Worm (Caenorhabditis elegans) whole organism, young adult: ENCODE measurements around the gene C44B9.2.

ENCODE experiments used
- B0035.1 ChIP-seq: sonication (generic microtip); optimal IDR thresholded peaks from 2 replicates; lab custom pipeline; 2016; ENCODE audit warnings: missing genetic modification characterization, mild to moderate bottlenecking, missing compliant biosample characterization, missing genotype, missing genetic modification reagents
- B0336.3 ChIP-seq: fragments of 200-800 bp; sonication (Bioruptor generic); IDR thresholded peaks from 2 replicates; pipeline ENCODE4 v1.3.6; 2022; ENCODE audit warnings: missing genetic modification characterization, missing compliant biosample characterization
- C06A6.2 ChIP-seq: fragments of 200-800 bp; sonication (Bioruptor generic); conservative IDR thresholded peaks from 2 replicates; pipeline ENCODE4 v1.3.6; 2022; ENCODE audit warnings: missing genetic modification characterization, missing compliant biosample characterization
- F23B12.7 ChIP-seq: sonication (generic microtip); optimal IDR thresholded peaks from 2 replicates; lab custom pipeline; 2017; ENCODE audit warnings: missing genetic modification characterization, mild to moderate bottlenecking, missing compliant biosample characterization, antibody characterized with exemption, moderate library complexity; ENCODE audit not compliant: insufficient read depth
- F33H1.4 ChIP-seq: fragments of 200-800 bp; sonication (Bioruptor generic); IDR thresholded peaks from 2 replicates; pipeline ENCODE4 v1.3.6; 2022; ENCODE audit warnings: missing genetic modification reagents, missing genetic modification characterization, missing compliant biosample characterization
- F39B2.1 ChIP-seq: fragments of 200-800 bp; sonication (Bioruptor generic); IDR thresholded peaks from 2 replicates; pipeline ENCODE4 v1.3.6; 2022; ENCODE audit warnings: missing genetic modification reagents, missing genetic modification characterization, missing compliant biosample characterization
- aptf-3 ChIP-seq: fragments of 200-800 bp; sonication (Bioruptor generic); IDR thresholded peaks from 2 replicates; pipeline ENCODE4 v1.3.6; 2022; ENCODE audit warnings: missing genetic modification characterization, missing compliant biosample characterization
- athp-1 ChIP-seq: sonication (generic microtip); optimal IDR thresholded peaks from 2 replicates; lab custom pipeline; 2017; ENCODE audit warnings: mild to moderate bottlenecking, missing genetic modification characterization, missing compliant biosample characterization
- attf-5 ChIP-seq: fragments of 200-800 bp; sonication (Bioruptor generic); optimal IDR thresholded peaks from 2 replicates; lab custom pipeline; 2018; ENCODE audit warnings: mild to moderate bottlenecking, missing genetic modification characterization, missing compliant biosample characterization
- ccch-3 ChIP-seq: fragments of 200-800 bp; sonication (Bioruptor generic); optimal IDR thresholded peaks from 2 replicates; lab custom pipeline; 2018; ENCODE audit warnings: mild to moderate bottlenecking, missing genetic modification characterization, missing compliant biosample characterization
- ceh-40 ChIP-seq: fragments of 200-800 bp; sonication (Bioruptor generic); IDR thresholded peaks from 2 replicates; pipeline ENCODE4 v1.3.6; 2022; ENCODE audit warnings: missing genetic modification characterization, missing compliant biosample characterization
- ceh-79 ChIP-seq: sonication (generic microtip); optimal IDR thresholded peaks from 2 replicates; lab custom pipeline; 2017; ENCODE audit warnings: mild to moderate bottlenecking, missing genetic modification characterization, missing compliant biosample characterization
- ceh-91 ChIP-seq: fragments of 200-800 bp; sonication (Bioruptor generic); IDR thresholded peaks from 2 replicates; pipeline ENCODE4 v1.3.6; 2022; ENCODE audit warnings: missing genetic modification reagents, missing genetic modification characterization, missing compliant biosample characterization
- dpff-1 ChIP-seq: sonication (generic microtip); optimal IDR thresholded peaks from 2 replicates; lab custom pipeline; 2017; ENCODE audit warnings: mild to moderate bottlenecking, missing genetic modification characterization, missing compliant biosample characterization
- efl-1 ChIP-seq: fragments of 150-350 bp; optimal IDR thresholded peaks from 2 replicates; lab custom pipeline; 2014; ENCODE audit warnings: missing biosample characterization, missing genetic modification reagents, missing genetic modification characterization
- egl-18 ChIP-seq: fragments of 200-800 bp; sonication (Bioruptor generic); IDR thresholded peaks from 2 replicates; pipeline ENCODE4 v1.3.6; 2022; ENCODE audit warnings: missing genetic modification reagents, missing genetic modification characterization, missing compliant biosample characterization
- ekl-4 ChIP-seq: fragments of 200-800 bp; sonication (Bioruptor generic); IDR thresholded peaks from 2 replicates; pipeline ENCODE4 v1.3.6; 2022; ENCODE audit warnings: missing genetic modification reagents, missing genetic modification characterization, missing compliant biosample characterization
- gei-17 ChIP-seq: fragments of 200-800 bp; sonication (Bioruptor generic); optimal IDR thresholded peaks from 2 replicates; lab custom pipeline; 2018; ENCODE audit warnings: mild to moderate bottlenecking, missing genetic modification characterization, missing compliant biosample characterization
- hlh-12 ChIP-seq: sonication (generic microtip); optimal IDR thresholded peaks from 2 replicates; lab custom pipeline; 2016; ENCODE audit warnings: missing genetic modification characterization, missing compliant biosample characterization
- hmg-1.2 ChIP-seq: fragments of 200-800 bp; sonication (Bioruptor generic); IDR thresholded peaks from 2 replicates; pipeline ENCODE4 v1.3.6; 2022; ENCODE audit warnings: missing genetic modification reagents, missing genetic modification characterization, missing compliant biosample characterization
- hrde-1 ChIP-seq: sonication (generic microtip); optimal IDR thresholded peaks from 2 replicates; lab custom pipeline; 2016; ENCODE audit warnings: missing genetic modification characterization, mild to moderate bottlenecking, missing compliant biosample characterization, moderate library complexity, missing genotype, missing genetic modification reagents, borderline replicate concordance
- let-526 ChIP-seq: fragments of 200-800 bp; sonication (Bioruptor generic); IDR thresholded peaks from 2 replicates; pipeline ENCODE4 v1.3.6; 2022; ENCODE audit warnings: missing genetic modification reagents, missing genetic modification characterization, missing compliant biosample characterization
- lin-54 ChIP-seq: fragments of 200-800 bp; sonication (Bioruptor generic); optimal IDR thresholded peaks from 2 replicates; lab custom pipeline; 2018; ENCODE audit warnings: mild to moderate bottlenecking, missing genetic modification characterization, missing compliant biosample characterization
- lir-1 ChIP-seq: fragments of 200-800 bp; sonication (Bioruptor generic); conservative IDR thresholded peaks from 2 replicates; pipeline ENCODE4 v1.3.6; 2022; ENCODE audit warnings: missing genetic modification reagents, missing genetic modification characterization, missing compliant biosample characterization
- lsl-1 ChIP-seq: fragments of 200-800 bp; sonication (Bioruptor generic); optimal IDR thresholded peaks from 2 replicates; lab custom pipeline; 2018; ENCODE audit warnings: mild to moderate bottlenecking, missing genetic modification characterization, moderate library complexity, missing compliant biosample characterization
- madf-3 ChIP-seq: fragments of 200-800 bp; sonication (Bioruptor generic); IDR thresholded peaks from 2 replicates; pipeline ENCODE4 v1.3.6; 2022; ENCODE audit warnings: missing genetic modification reagents, missing genetic modification characterization, missing compliant biosample characterization
- madf-6 ChIP-seq: fragments of 200-800 bp; sonication (Bioruptor generic); IDR thresholded peaks from 2 replicates; pipeline ENCODE4 v1.3.6; 2022; ENCODE audit warnings: missing genetic modification reagents, missing genetic modification characterization, missing compliant biosample characterization
- madf-8 ChIP-seq: fragments of 200-800 bp; sonication (Bioruptor generic); conservative IDR thresholded peaks from 2 replicates; pipeline ENCODE4 v1.3.6; 2022; ENCODE audit warnings: missing genetic modification reagents, missing genetic modification characterization, missing compliant biosample characterization
- mcd-1 ChIP-seq: fragments of 200-800 bp; sonication (Bioruptor generic); IDR thresholded peaks from 2 replicates; pipeline ENCODE4 v1.3.6; 2022; ENCODE audit warnings: missing genetic modification reagents, missing genetic modification characterization, missing compliant biosample characterization
- mxl-1 ChIP-seq: sonication (generic microtip); optimal IDR thresholded peaks from 2 replicates; lab custom pipeline; 2016; ENCODE audit warnings: missing genetic modification characterization, missing compliant biosample characterization
- nhr-120 ChIP-seq: fragments of 200-800 bp; sonication (Bioruptor generic); IDR thresholded peaks from 2 replicates; pipeline ENCODE4 v1.3.6; 2022; ENCODE audit warnings: missing genetic modification characterization, missing compliant biosample characterization
- nhr-90 ChIP-seq: sonication (generic microtip); optimal IDR thresholded peaks from 2 replicates; lab custom pipeline; 2016; ENCODE audit warnings: missing genotype, mild to moderate bottlenecking, missing genetic modification characterization, missing compliant biosample characterization
- rpc-1 ChIP-seq, 2 experiments: fragments of 150-350 bp in 1 of 2; sonication (generic microtip) in 1 of 2; optimal IDR thresholded peaks; 2 replicates each; lab custom pipeline; 2014 to 2018; ENCODE audit warnings: missing biosample characterization in 1 of 2, missing genetic modification characterization in 1 of 2, missing genetic modification reagents in 1 of 2, missing genotype in 1 of 2
- snpc-1.3 ChIP-seq: sonication (generic microtip); optimal IDR thresholded peaks from 2 replicates; lab custom pipeline; 2017; ENCODE audit warnings: missing genetic modification characterization, mild to moderate bottlenecking, missing compliant biosample characterization, antibody characterized with exemption, moderate library complexity, missing genotype, missing genetic modification reagents; ENCODE audit not compliant: insufficient read depth
- snpc-4 ChIP-seq, 5 experiments: fragments of 150-350 bp in 1 of 5; sonication (generic microtip) in 4 of 5; optimal IDR thresholded peaks; 2 replicates each; lab custom pipeline; 2014 to 2018; ENCODE audit warnings: missing genetic modification characterization in 5 of 5, missing biosample characterization in 3 of 5, antibody characterized with exemption in 2 of 5, mild to moderate bottlenecking in 2 of 5, missing compliant biosample characterization in 2 of 5, missing genotype in 2 of 5, moderate library complexity in 2 of 5, missing genetic modification reagents in 1 of 5
- ztf-18 ChIP-seq: sonication (generic microtip); optimal IDR thresholded peaks from 2 replicates; lab custom pipeline; 2016; ENCODE audit warnings: missing genotype, mild to moderate bottlenecking, missing genetic modification characterization, missing compliant biosample characterization
- ztf-28 ChIP-seq: fragments of 200-800 bp; sonication (Bioruptor generic); IDR thresholded peaks from 2 replicates; pipeline ENCODE4 v1.3.6; 2022; ENCODE audit warnings: missing genetic modification reagents, missing genetic modification characterization, missing compliant biosample characterization
- ztf-3 ChIP-seq: fragments of 200-800 bp; sonication (Bioruptor generic); optimal IDR thresholded peaks from 2 replicates; lab custom pipeline; 2018; ENCODE audit warnings: mild to moderate bottlenecking, missing genetic modification characterization, missing compliant biosample characterization

The C44B9.2 gene

DNA sequence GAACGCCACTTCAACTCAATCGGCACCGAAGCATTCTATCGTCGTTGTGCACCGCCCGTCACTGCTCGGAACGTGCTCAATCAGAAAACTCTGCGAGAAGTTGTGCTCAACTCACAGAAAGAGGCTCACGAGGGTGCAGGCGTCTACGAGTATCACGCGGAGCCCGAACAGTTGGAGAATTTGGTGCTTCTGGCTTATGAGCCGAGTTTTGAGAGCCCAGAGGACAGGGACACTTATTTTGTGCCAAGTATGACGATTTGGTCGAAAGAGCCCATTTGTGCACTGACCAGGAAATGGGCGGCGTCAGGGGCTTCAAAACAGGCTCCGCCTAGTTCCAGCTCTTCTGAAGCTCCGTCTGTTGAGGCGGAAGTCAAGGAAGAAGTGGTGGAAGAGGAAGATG lies 13.6 kb downstream of the C44B9.2 start:
- no peak for TF ChIP-seq snpc-1.3 (tag; lab: Kevin White, UChicago)
- no peak for TF ChIP-seq ztf-3 (GFP tag; lab: Kevin White, UChicago)
- no peak for TF ChIP-seq madf-8 (GFP tag; lab: Robert Waterston, UW)
- TF ChIP-seq hrde-1, result no peak
- TF ChIP-seq ztf-18 (tag; lab: Kevin White, UChicago), result no peak
- no peak for TF ChIP-seq lir-1 (GFP tag; lab: Robert Waterston, UW)
- TF ChIP-seq F39B2.1 (GFP tag; lab: Robert Waterston, UW), result no peak
- no peak for TF ChIP-seq ceh-79
- no peak for TF ChIP-seq let-526 (GFP tag; lab: Robert Waterston, UW)
- TF ChIP-seq hlh-12, result no peak
- TF ChIP-seq ccch-3 (GFP tag; lab: Kevin White, UChicago), result no peak
- no peak for TF ChIP-seq lin-54 (GFP tag; lab: Kevin White, UChicago)
- no peak for TF ChIP-seq gei-17 (GFP tag; lab: Kevin White, UChicago)
- no peak for TF ChIP-seq aptf-3 (GFP tag; lab: Robert Waterston, UW)
- TF ChIP-seq dpff-1 (tag; lab: Kevin White, UChicago), result no peak

DNA sequence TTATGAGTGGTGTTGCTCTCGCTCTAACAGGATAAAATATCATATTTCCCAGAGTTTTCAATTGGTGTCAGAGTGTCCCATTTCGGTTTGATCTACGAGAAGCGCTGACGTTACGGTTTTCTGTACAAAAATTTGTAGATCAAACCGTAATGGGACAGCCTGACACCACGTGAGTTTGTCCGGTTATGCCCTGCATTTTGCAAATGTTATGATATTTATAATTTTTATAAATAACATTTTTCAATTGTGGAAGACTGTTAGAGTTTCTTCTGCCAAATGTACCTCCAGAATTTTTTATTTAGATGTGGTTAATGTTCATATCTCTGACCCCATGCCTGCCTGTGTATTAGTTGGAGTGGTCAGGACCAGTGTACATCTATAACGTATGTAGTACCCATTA lies 19.0 kb downstream of the C44B9.2 start, which contains the start of gene fbxb-87:
Gene fbxb-87, plus strand, starts transcription at position 301 of the 400 bp plus-strand sequence.
- TF ChIP-seq nhr-90 (tag; lab: Kevin White, UChicago), result no peak
- no peak for TF ChIP-seq ekl-4
- no peak for TF ChIP-seq egl-18
- no peak for TF ChIP-seq B0336.3
- no peak for TF ChIP-seq madf-3 (GFP tag; lab: Robert Waterston, UW)
- no peak for TF ChIP-seq ceh-40
- TF ChIP-seq F33H1.4, result no peak
- no peak for TF ChIP-seq athp-1 (tag; lab: Kevin White, UChicago)
- TF ChIP-seq efl-1 (GFP tag; lab: Kevin White, UChicago), result no peak
- no peak for TF ChIP-seq dpff-1 (tag; lab: Kevin White, UChicago)
- no peak for TF ChIP-seq nhr-120 (GFP tag; lab: Robert Waterston, UW)
- TF ChIP-seq mxl-1 (tag; lab: Kevin White, UChicago), result no peak

DNA sequence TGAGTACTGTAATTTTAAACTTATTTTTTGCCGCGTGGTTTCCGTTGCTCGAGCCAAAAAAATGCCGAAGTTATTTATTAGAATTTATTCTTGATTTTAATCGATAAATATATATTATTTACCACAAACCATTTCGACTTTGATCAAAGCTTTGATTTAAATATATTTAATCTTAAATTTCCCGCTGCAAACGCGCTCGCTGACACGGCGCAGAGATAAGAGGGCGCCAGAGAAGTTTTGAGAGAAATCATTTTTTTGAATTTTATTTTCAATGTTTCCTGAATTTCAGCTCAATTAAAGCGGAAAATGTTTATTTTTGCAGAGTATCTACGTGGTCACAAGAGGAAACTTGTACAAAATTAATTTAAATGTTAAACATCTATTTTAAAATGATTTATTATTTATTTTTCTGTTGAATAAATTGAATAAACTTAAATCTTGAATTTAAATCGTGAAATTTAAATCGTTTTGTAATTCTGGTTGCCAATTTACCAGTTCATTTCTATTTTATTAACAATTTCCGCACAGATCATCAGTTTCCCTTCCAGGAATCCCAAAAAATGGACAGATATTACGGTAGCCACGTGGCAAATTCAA lies 20.7 kb downstream of the C44B9.2 start, which contains the start of gene com-1:
Gene com-1, plus strand, starts transcription at position 547 of the 597 bp plus-strand sequence.
- peak; percentile 46 for TF ChIP-seq attf-5 (GFP tag; lab: Kevin White, UChicago)
- peak; percentile 29 for TF ChIP-seq F23B12.7 (tag; lab: Kevin White, UChicago)
- peak; percentile 94 for TF ChIP-seq hmg-1.2 (GFP tag; lab: Robert Waterston, UW)
- no peak for TF ChIP-seq ztf-28 (GFP tag; lab: Robert Waterston, UW)
- TF ChIP-seq efl-1 (GFP tag; lab: Kevin White, UChicago), result peak; percentile 11
- no peak for TF ChIP-seq C06A6.2 (GFP tag; lab: Robert Waterston, UW)
- 0 out of 2 replicates have a peak, but pooled peaks have one; percentile 13 for TF ChIP-seq F33H1.4
- peak; percentile 25 for TF ChIP-seq snpc-1.3 (tag; lab: Kevin White, UChicago)
- TF ChIP-seq snpc-4 (GFP tag; optimal IDR thresholded peaks at IDR 0.05; lab: Kevin White, UChicago), result no peak
- peak in 1 of 4 experiments; percentile 1 for TF ChIP-seq snpc-4 (tag; optimal IDR thresholded peaks at IDR 0.05; lab: Kevin White, UChicago)
- peak; percentile 86 for TF ChIP-seq mcd-1
- TF ChIP-seq lsl-1, result peak; percentile 63
- peak; percentile 46; the same call in 1 of the 2 replicates for TF ChIP-seq madf-6
- TF ChIP-seq rpc-1 (optimal IDR thresholded peaks at IDR 0.05; lab: Kevin White, UChicago), result no peak
- TF ChIP-seq rpc-1 (tag; optimal IDR thresholded peaks at IDR 0.05; lab: Kevin White, UChicago), result no peak
- peak; percentile 47 for TF ChIP-seq lin-54 (GFP tag; lab: Kevin White, UChicago)
- TF ChIP-seq ceh-91, result no peak
- TF ChIP-seq B0035.1 (tag; lab: Kevin White, UChicago), result no peak
